Worm (Caenorhabditis elegans): ENCODE data around the gene exc-13.

The exc-13 gene

DNA sequence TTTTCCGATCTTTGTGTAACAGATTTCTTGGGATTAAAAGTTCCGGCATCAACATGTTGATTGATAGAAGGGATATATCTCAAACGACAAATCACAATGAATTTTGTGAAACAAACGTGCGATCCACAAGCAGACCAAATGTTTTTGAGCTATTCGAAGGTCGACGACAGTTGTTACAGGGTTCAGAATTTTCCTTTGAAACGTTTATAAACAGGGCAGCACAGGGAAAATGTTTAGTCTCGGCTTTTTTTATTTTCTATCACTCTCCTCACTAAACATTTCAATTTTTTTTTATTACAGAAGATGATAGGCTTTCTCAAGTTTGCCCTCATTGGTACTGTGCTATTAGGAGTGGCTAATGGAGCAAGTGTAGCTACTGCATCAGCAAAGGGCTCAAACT, at the start of gene exc-13:
Gene exc-13 (plus strand): TSS at position 301 of the 400 bp plus-strand sequence.
- TF ChIP-seq nhr-71 (tag; optimal IDR thresholded peaks at IDR 0.05) (peak; percentile 5), pag-3 (tag; optimal IDR thresholded peaks at IDR 0.05; ENCODE audit: borderline replicate concordance, insufficient read depth) (no peak)

- TF ChIP-seq efl-1 (optimal IDR thresholded peaks at IDR 0.05) (no peak), efl-1 (GFP tag; optimal IDR thresholded peaks at IDR 0.05 in 1 of 2) (peak in 1 of 2 experiments; percentile 17), fkh-8 (tag; optimal IDR thresholded peaks at IDR 0.05) (no peak)
Observed at ce11 chrV:7320909-7321308, 44.1 kb upstream of the exc-13 start, which contains the start of gene lmd-4. Gene lmd-4 (minus strand): TSS chrV:7321009.

- TF ChIP-seq efl-3 (GFP tag; optimal IDR thresholded peaks at IDR 0.05) (no peak), C34B4.2 (tag; optimal IDR thresholded peaks at IDR 0.05) (no peak), lsy-2 (tag; optimal IDR thresholded peaks at IDR 0.05) (no peak)
Observed at ce11 chrV:7321915-7322314, 43.1 kb upstream of the exc-13 start, which contains the start of gene F10G2.10. Gene F10G2.10 (plus strand): TSS chrV:7322215.

DNA sequence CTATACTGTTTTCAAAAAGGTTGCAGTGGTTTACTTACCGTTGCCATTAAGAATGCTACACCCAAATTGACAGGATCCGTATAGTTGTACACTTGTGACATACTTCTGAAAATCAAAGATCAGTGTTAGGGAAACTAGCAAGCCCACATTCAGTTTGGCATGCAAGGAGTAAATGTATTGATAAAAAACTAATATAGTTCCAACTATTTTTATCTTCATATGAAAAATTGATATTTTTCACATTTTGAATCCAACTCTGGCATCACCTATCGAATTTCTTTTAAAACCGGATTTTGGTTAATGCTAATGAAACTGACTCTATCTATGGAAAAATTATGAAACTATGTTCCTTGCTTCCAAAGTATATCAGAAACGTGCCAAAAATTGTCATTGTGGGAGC, 39.8 kb upstream of the exc-13 start, which contains the start of gene srx-92:
Gene srx-92 (minus strand): TSS at position 101 of the 400 bp plus-strand sequence.
- no peak for TF ChIP-seq fkh-10 (GFP tag; optimal IDR thresholded peaks at IDR 0.05)
- TF ChIP-seq ceh-82 (tag; optimal IDR thresholded peaks at IDR 0.05) = no peak
- no peak for TF ChIP-seq nhr-47 (tag; optimal IDR thresholded peaks at IDR 0.05)
- TF ChIP-seq pax-3 (tag; optimal IDR thresholded peaks at IDR 0.05) = no peak
- no peak for TF ChIP-seq lsy-2 (tag; optimal IDR thresholded peaks at IDR 0.05)
- TF ChIP-seq F16B12.6 (tag; optimal IDR thresholded peaks at IDR 0.05) = no peak
- TF ChIP-seq nhr-77 (tag; optimal IDR thresholded peaks at IDR 0.05) = no peak
- TF ChIP-seq unc-30 (tag; optimal IDR thresholded peaks at IDR 0.05) = no peak
- no peak for TF ChIP-seq aha-1 (tag; optimal IDR thresholded peaks at IDR 0.05)
- TF ChIP-seq swsn-7 (tag; optimal IDR thresholded peaks at IDR 0.05) = no peak
- TF ChIP-seq ceh-88 (GFP tag; IDR thresholded peaks at IDR 0.05) = no peak
- TF ChIP-seq nhr-20 (tag; optimal IDR thresholded peaks at IDR 0.05) = no peak
- no peak for TF ChIP-seq egl-13 (tag; optimal IDR thresholded peaks at IDR 0.05)
- TF ChIP-seq C16A3.4 (tag; optimal IDR thresholded peaks at IDR 0.05) = no peak
- no peak for TF ChIP-seq zip-4 (GFP tag; optimal IDR thresholded peaks at IDR 0.05)
- no peak for TF ChIP-seq lin-13 (GFP tag; optimal IDR thresholded peaks at IDR 0.05)
- TF ChIP-seq dsc-1 (tag; optimal IDR thresholded peaks at IDR 0.05) = no peak
- TF ChIP-seq mab-9 (GFP tag; IDR thresholded peaks at IDR 0.05) = no peak

DNA sequence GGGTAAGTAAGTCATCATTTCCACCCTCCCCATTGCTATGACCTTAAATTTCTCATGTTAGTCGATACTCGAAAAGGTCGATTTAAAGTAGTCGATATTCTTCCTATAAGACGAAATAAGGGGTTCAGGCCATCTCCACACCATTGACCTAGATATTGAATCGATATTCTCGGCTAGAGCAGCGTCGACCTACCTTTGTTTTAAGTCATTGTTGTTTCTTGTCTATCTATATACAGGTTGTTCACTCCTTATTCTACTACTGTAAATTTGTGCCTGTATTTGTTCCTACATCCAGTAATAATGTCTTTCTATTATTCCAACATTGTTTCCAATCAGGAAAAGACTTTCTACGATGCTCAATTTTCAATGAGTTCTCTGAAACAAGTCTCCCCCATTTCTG, 38.1 kb upstream of the exc-13 start, which contains the start of gene F10G2.4:
Gene F10G2.4 (plus strand): TSS at position 301 of the 400 bp plus-strand sequence.
- TF ChIP-seq nhr-47 (tag; optimal IDR thresholded peaks at IDR 0.05) = no peak
- TF ChIP-seq pqm-1 (tag; optimal IDR thresholded peaks at IDR 0.05) = no peak
- no peak for TF ChIP-seq grh-1 (GFP tag; IDR thresholded peaks at IDR 0.05)
- TF ChIP-seq elt-3 (tag; optimal IDR thresholded peaks at IDR 0.05) = no peak
- TF ChIP-seq unc-62 (GFP tag; optimal IDR thresholded peaks at IDR 0.05) = no peak
- TF ChIP-seq jun-1 (tag; optimal IDR thresholded peaks at IDR 0.05) = no peak
- TF ChIP-seq ceh-90 (tag; optimal IDR thresholded peaks at IDR 0.05) = no peak
- TF ChIP-seq mef-2 (tag; optimal IDR thresholded peaks at IDR 0.05) = no peak
- no peak for TF ChIP-seq ztf-11 (tag; optimal IDR thresholded peaks at IDR 0.05)
- TF ChIP-seq efl-3 (GFP tag; optimal IDR thresholded peaks at IDR 0.05) = no peak
- TF ChIP-seq snpc-4 (tag; optimal IDR thresholded peaks at IDR 0.05) = no peak
- TF ChIP-seq blmp-1 (tag; optimal IDR thresholded peaks at IDR 0.05) = no peak
- no peak for TF ChIP-seq skn-1 (tag; optimal IDR thresholded peaks at IDR 0.05)
- TF ChIP-seq nhr-71 (tag; optimal IDR thresholded peaks at IDR 0.05) = no peak

All from whole organism, L1 larva.